Worm (Caenorhabditis elegans) whole organism, midembryonic: ENCODE results near the gene lys-3.
A peak's percentile ranks its signal among the peaks of the same experiment; 100 is the strongest.

ENCODE experiments used
- T22C8.4 ChIP-seq: fragments of 200-800 bp; sonication (Bioruptor generic); IDR thresholded peaks from 2 replicates; pipeline ENCODE4 v1.3.6; 2022; ENCODE audit warnings: missing genetic modification characterization, missing compliant biosample characterization
- cog-1 ChIP-seq: sonication (generic microtip); optimal IDR thresholded peaks from 2 replicates; lab custom pipeline; 2016; ENCODE audit warnings: missing genetic modification characterization, missing compliant biosample characterization
- flt-1 ChIP-seq: fragments of 200-800 bp; sonication (Bioruptor generic); IDR thresholded peaks from 2 replicates; pipeline ENCODE4 v1.3.6; 2022; ENCODE audit warnings: missing genetic modification characterization, missing compliant biosample characterization
- klf-2 ChIP-seq: fragments of 200-800 bp; sonication (Bioruptor generic); conservative IDR thresholded peaks from 2 replicates; pipeline ENCODE4 v1.3.6; 2022; ENCODE audit warnings: missing genetic modification reagents, missing genetic modification characterization, missing compliant biosample characterization
- med-1 ChIP-seq: sonication (generic microtip); optimal IDR thresholded peaks from 2 replicates; lab custom pipeline; 2017; ENCODE audit warnings: missing genetic modification characterization, mild to moderate bottlenecking, missing compliant biosample characterization, antibody characterized with exemption, missing genetic modification reagents; ENCODE audit not compliant: insufficient read depth
- ref-1 ChIP-seq: fragments of 200-800 bp; sonication (Bioruptor generic); conservative IDR thresholded peaks from 2 replicates; pipeline ENCODE4 v1.3.6; 2022; ENCODE audit warnings: missing genetic modification reagents, missing genetic modification characterization, missing compliant biosample characterization
- tab-1 ChIP-seq: fragments of 200-800 bp; sonication (Bioruptor generic); IDR thresholded peaks from 2 replicates; pipeline ENCODE4 v1.3.6; 2022; ENCODE audit warnings: missing genetic modification characterization, missing compliant biosample characterization
- ztf-23 ChIP-seq: fragments of 200-800 bp; sonication (Bioruptor generic); IDR thresholded peaks from 2 replicates; pipeline ENCODE4 v1.3.6; 2022; ENCODE audit warnings: missing genetic modification reagents, missing genetic modification characterization, missing compliant biosample characterization
- ztf-29 ChIP-seq: fragments of 200-800 bp; sonication (Bioruptor generic); IDR thresholded peaks from 2 replicates; pipeline ENCODE4 v1.3.6; 2022; ENCODE audit warnings: missing genetic modification reagents, missing genetic modification characterization, missing compliant biosample characterization

lys-3 gene

DNA sequence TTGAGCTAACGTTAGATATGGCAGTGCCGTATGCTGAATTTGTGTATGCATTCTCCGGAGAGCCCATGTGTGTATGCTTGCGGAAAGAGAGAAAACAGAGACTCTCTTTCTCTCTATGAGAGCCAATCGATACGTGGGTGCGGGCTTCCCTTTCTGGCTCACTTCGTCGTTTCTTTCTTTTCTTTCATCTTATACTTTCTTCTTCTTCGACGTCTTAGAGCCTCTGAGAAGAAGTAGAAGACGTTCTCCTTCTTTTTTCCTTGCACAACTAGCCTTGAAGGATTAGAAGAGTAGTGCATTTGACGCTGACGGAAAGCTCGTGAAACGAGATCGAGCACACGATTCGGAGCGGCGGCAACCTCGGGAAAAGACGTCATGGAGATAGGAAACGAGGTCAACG lies 9.5 kb downstream of the lys-3 start:
- 0 out of 2 replicates have a peak, but pooled peaks have one; percentile 45 for TF ChIP-seq T22C8.4 (GFP tag; lab: Robert Waterston, UW)
- no peak for TF ChIP-seq med-1 (GFP tag; lab: Kevin White, UChicago)
- no peak for TF ChIP-seq ztf-23 (GFP tag; lab: Robert Waterston, UW)

- TF ChIP-seq cog-1 = no peak
These were observed 13.1 kb downstream of the lys-3 start, which contains the start of gene ric-4 for ce11 chrV:10270214-10270613. Gene ric-4, minus strand, starts transcription at chrV:10270314.

ce11 chrV:10266050-10266449 lies 17.3 kb downstream of the lys-3 start:
- TF ChIP-seq tab-1 (GFP tag; lab: Robert Waterston, UW) (no peak), T22C8.4 (GFP tag; lab: Robert Waterston, UW) (no peak), klf-2 (GFP tag; lab: Robert Waterston, UW) (no peak), ztf-23 (GFP tag; lab: Robert Waterston, UW) (no peak), ref-1 (GFP tag; lab: Robert Waterston, UW) (no peak), med-1 (GFP tag; lab: Kevin White, UChicago) (no peak), flt-1 (no peak), cog-1 (no peak), ztf-29 (no peak)

- no peak for TF ChIP-seq flt-1
- TF ChIP-seq tab-1 (GFP tag; lab: Robert Waterston, UW) = no peak
- no peak for TF ChIP-seq ztf-23 (GFP tag; lab: Robert Waterston, UW)
- no peak for TF ChIP-seq klf-2 (GFP tag; lab: Robert Waterston, UW)
- TF ChIP-seq ztf-29 = no peak
- TF ChIP-seq cog-1 = no peak
- no peak for TF ChIP-seq ref-1 (GFP tag; lab: Robert Waterston, UW)
- no peak for TF ChIP-seq T22C8.4 (GFP tag; lab: Robert Waterston, UW)
- no peak for TF ChIP-seq med-1 (GFP tag; lab: Kevin White, UChicago)
These were observed 18.3 kb downstream of the lys-3 start for ce11 chrV:10265019-10265418.

- no peak for TF ChIP-seq ztf-23 (GFP tag; lab: Robert Waterston, UW)
- TF ChIP-seq flt-1 = no peak
- TF ChIP-seq ztf-29 = no peak
- no peak for TF ChIP-seq cog-1
- no peak for TF ChIP-seq klf-2 (GFP tag; lab: Robert Waterston, UW)
- TF ChIP-seq med-1 (GFP tag; lab: Kevin White, UChicago) = no peak
- TF ChIP-seq tab-1 (GFP tag; lab: Robert Waterston, UW) = no peak
- no peak for TF ChIP-seq T22C8.4 (GFP tag; lab: Robert Waterston, UW)
- no peak for TF ChIP-seq ref-1 (GFP tag; lab: Robert Waterston, UW)
These were observed 22.9 kb downstream of the lys-3 start, which contains the start of gene sri-18 for ce11 chrV:10260460-10260859. Gene sri-18, minus strand, starts transcription at chrV:10260560.

ce11 chrV:10256050-10256449 lies 27.3 kb downstream of the lys-3 start, which contains the start of gene nhr-232:
Gene nhr-232, plus strand, starts transcription at chrV:10256170.
- TF ChIP-seq T22C8.4 (GFP tag; lab: Robert Waterston, UW) = no peak
- TF ChIP-seq flt-1 = no peak
- no peak for TF ChIP-seq med-1 (GFP tag; lab: Kevin White, UChicago)
- TF ChIP-seq cog-1 = no peak
- TF ChIP-seq tab-1 (GFP tag; lab: Robert Waterston, UW) = no peak
- TF ChIP-seq ref-1 (GFP tag; lab: Robert Waterston, UW) = no peak
- no peak for TF ChIP-seq ztf-29
- TF ChIP-seq klf-2 (GFP tag; lab: Robert Waterston, UW) = no peak
- TF ChIP-seq ztf-23 (GFP tag; lab: Robert Waterston, UW) = no peak

DNA sequence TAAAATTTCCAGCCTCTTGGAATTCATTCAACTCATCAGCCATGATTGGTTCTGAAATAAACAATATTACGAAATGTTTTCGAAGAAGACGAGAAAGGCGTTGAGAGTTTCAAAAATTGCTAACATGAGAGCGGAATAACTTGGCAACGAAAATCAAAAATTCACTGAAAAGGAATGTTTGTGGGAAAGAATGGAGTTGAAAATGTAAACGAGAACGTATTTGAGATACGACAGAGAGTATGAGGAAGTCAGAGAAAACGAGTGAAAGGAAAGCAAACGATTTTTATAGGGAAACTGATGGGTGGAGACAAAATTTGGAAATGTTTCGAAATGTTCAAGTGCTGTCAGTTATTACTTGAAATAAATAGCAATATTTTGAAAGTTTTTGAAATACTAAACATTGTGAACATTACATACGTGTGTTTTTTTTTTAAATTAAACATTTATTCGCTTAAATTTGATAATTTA lies 28.3 kb downstream of the lys-3 start, which contains the start of gene rop-1:
Gene rop-1 (minus strand): TSS at position 51 of the 468 bp plus-strand sequence.
- no peak for TF ChIP-seq klf-2 (GFP tag; lab: Robert Waterston, UW)
- no peak for TF ChIP-seq T22C8.4 (GFP tag; lab: Robert Waterston, UW)
- no peak for TF ChIP-seq tab-1 (GFP tag; lab: Robert Waterston, UW)
- no peak for TF ChIP-seq ref-1 (GFP tag; lab: Robert Waterston, UW)
- TF ChIP-seq med-1 (GFP tag; lab: Kevin White, UChicago) = no peak
- no peak for TF ChIP-seq cog-1
- TF ChIP-seq ztf-23 (GFP tag; lab: Robert Waterston, UW) = no peak
- TF ChIP-seq ztf-29 = no peak
- no peak for TF ChIP-seq flt-1

DNA sequence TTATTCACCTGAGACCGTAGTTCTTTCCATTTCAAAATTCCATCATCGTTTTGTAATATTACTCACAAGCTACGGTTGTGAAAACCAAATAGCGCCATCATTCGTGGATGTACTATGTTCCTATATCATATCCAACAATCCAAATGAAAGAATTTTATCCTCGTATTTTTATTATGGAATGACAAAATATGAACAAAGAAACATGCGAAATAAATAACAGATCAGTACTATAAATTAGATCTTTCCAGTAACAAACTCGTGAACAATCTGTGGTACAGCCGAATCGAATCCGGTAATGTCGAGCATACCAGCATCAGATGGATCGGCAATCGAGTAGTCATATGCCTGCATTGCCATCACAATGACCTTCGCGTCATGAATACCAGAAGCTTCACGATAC lies 30.7 kb downstream of the lys-3 start:
- TF ChIP-seq flt-1 = no peak
- no peak for TF ChIP-seq med-1 (GFP tag; lab: Kevin White, UChicago)
- no peak for TF ChIP-seq ref-1 (GFP tag; lab: Robert Waterston, UW)
- no peak for TF ChIP-seq klf-2 (GFP tag; lab: Robert Waterston, UW)

DNA sequence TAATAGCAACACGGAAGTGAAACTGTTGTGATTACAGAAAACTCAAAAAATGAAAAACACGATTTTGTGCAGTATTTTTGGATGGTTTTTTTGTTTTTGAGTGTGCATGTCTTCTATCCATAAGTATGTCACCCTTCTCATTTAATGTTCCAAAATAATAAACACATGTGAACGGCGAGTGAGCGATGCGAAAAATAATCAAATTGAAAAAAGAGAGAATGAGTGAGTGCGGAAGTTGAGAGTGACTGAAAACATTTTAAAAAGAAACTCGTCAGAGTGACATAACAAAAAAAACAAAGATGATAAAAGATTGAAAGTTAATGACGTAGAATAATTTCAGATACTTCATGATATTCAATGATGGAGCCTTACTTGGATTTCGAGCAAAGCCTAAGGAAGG lies 33.8 kb downstream of the lys-3 start:
- no peak for TF ChIP-seq ref-1 (GFP tag; lab: Robert Waterston, UW)
- no peak for TF ChIP-seq T22C8.4 (GFP tag; lab: Robert Waterston, UW)
- TF ChIP-seq ztf-23 (GFP tag; lab: Robert Waterston, UW) = no peak
- no peak for TF ChIP-seq ztf-29
- no peak for TF ChIP-seq tab-1 (GFP tag; lab: Robert Waterston, UW)
- TF ChIP-seq klf-2 (GFP tag; lab: Robert Waterston, UW) = no peak
- no peak for TF ChIP-seq cog-1
- no peak for TF ChIP-seq flt-1
- TF ChIP-seq med-1 (GFP tag; lab: Kevin White, UChicago) = no peak

DNA sequence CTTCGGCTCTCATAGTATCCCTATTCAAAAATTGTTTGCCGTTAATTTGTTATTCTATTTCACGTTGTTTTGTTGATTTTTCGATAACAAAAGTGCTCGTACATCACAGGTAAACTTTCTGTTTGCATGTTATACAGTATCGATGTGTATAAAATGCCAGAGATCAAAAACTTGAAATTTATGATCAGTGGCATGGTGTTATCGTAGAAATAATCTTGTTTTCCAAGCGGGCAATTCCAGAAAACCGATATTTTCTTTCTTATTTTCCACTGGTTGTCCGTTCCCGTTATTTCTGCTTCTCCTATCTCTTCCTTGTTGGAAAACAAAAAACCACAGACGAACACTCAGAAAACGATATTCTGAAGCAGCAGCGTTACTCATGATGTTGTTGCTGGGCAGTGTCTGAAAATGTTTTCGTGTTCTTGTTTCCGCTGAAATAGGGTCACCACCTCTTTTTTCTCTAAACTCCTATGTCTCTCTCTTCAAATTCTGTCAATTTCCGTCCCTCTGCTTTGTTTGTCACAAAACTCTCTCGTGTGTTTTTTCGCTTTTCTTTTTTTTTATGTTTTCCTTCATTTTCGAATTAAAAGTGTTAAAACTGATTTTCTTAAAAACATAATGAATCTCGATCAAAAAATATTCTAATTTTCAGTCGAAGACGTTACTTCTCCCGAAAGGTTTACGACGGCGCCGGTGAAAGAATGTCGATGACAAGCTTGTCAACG lies 34.9 kb downstream of the lys-3 start, which contains the start of gene akt-1:
Gene akt-1 (plus strand): TSS at position 651 of the 725 bp plus-strand sequence.
- TF ChIP-seq tab-1 (GFP tag; lab: Robert Waterston, UW) (no peak), ztf-23 (GFP tag; lab: Robert Waterston, UW) (no peak), med-1 (GFP tag; lab: Kevin White, UChicago) (no peak), ztf-29 (no peak), flt-1 (no peak), klf-2 (GFP tag; lab: Robert Waterston, UW) (no peak), cog-1 (no peak), ref-1 (GFP tag; lab: Robert Waterston, UW) (no peak), T22C8.4 (GFP tag; lab: Robert Waterston, UW) (no peak)
